Worm (Caenorhabditis elegans): ENCODE data around the gene T24F1.7.

ce11 chrII:11353471-11353870 lies 41.1 kb downstream of the T24F1.7 start:
- TF ChIP-seq snpc-4 (tag; optimal IDR thresholded peaks at IDR 0.05) (no peak), zag-1 (tag; optimal IDR thresholded peaks at IDR 0.05) (no peak), F13H6.1 (tag; optimal IDR thresholded peaks at IDR 0.05) (no peak), C34F6.9 (tag; optimal IDR thresholded peaks at IDR 0.05) (no peak)
